Worm (Caenorhabditis elegans) whole organism, L2 larva: Measurements from ENCODE around the gene flp-14.

Experiments used
- C34F6.9 ChIP-seq: fragments of 150-350 bp; optimal IDR thresholded peaks from 2 replicates; lab custom pipeline; 2014; ENCODE audit warnings: missing biosample characterization, missing genetic modification characterization
- F13H6.1 ChIP-seq: sonication (generic microtip); optimal IDR thresholded peaks from 2 replicates; lab custom pipeline; 2016; ENCODE audit warnings: missing genetic modification characterization, missing compliant biosample characterization
- R02D3.7 ChIP-seq: fragments of 150-350 bp; optimal IDR thresholded peaks from 2 replicates; lab custom pipeline; 2014; ENCODE audit warnings: missing biosample characterization, missing genetic modification characterization
- Y55F3AM.14 ChIP-seq: fragments of 200-800 bp; sonication (Bioruptor generic); optimal IDR thresholded peaks from 2 replicates; lab custom pipeline; 2018; ENCODE audit warnings: mild to moderate bottlenecking, missing genetic modification characterization, missing compliant biosample characterization
- ZK546.5 ChIP-seq: sonication (generic microtip); optimal IDR thresholded peaks from 2 replicates; lab custom pipeline; 2017; ENCODE audit warnings: missing biosample characterization, missing genetic modification characterization
- alr-1 ChIP-seq: fragments of 150-350 bp; optimal IDR thresholded peaks from 2 replicates; lab custom pipeline; 2014; ENCODE audit warnings: missing biosample characterization, missing genetic modification characterization
- aly-2 ChIP-seq: fragments of 150-350 bp; optimal IDR thresholded peaks from 2 replicates; lab custom pipeline; 2014; ENCODE audit warnings: missing biosample characterization, missing genetic modification characterization
- ama-1 ChIP-seq: fragments of 150-350 bp; optimal IDR thresholded peaks from 2 replicates; lab custom pipeline; 2018; ENCODE audit warnings: inconsistent platforms
- blmp-1 ChIP-seq: sonication (generic microtip); optimal IDR thresholded peaks from 2 replicates; lab custom pipeline; 2017; ENCODE audit warnings: missing genetic modification characterization, mild to moderate bottlenecking, missing compliant biosample characterization, antibody characterized with exemption, moderate library complexity; ENCODE audit not compliant: insufficient read depth
- ceh-16 ChIP-seq: fragments of 150-350 bp; optimal IDR thresholded peaks from 2 replicates; lab custom pipeline; 2014; ENCODE audit warnings: missing biosample characterization, missing genetic modification characterization
- ceh-82 ChIP-seq: fragments of 150-350 bp; optimal IDR thresholded peaks from 2 replicates; lab custom pipeline; 2014; ENCODE audit warnings: missing biosample characterization, missing genetic modification characterization
- crh-2 ChIP-seq: sonication (generic microtip); optimal IDR thresholded peaks from 2 replicates; lab custom pipeline; 2017; ENCODE audit warnings: missing biosample characterization, missing genetic modification characterization
- dmd-4 ChIP-seq: sonication (generic microtip); optimal IDR thresholded peaks from 2 replicates; lab custom pipeline; 2017; ENCODE audit warnings: missing biosample characterization, missing genetic modification characterization
- egl-27 ChIP-seq: sonication (generic microtip); optimal IDR thresholded peaks from 3 replicates; lab custom pipeline; 2017; ENCODE audit warnings: missing biosample characterization, missing genetic modification reagents, missing genetic modification characterization
- elt-1 ChIP-seq: fragments of 150-350 bp; optimal IDR thresholded peaks from 2 replicates; lab custom pipeline; 2014; ENCODE audit warnings: missing biosample characterization, missing genetic modification characterization
- elt-3 ChIP-seq: sonication (generic microtip); optimal IDR thresholded peaks from 2 replicates; lab custom pipeline; 2017; ENCODE audit warnings: missing biosample characterization, missing genetic modification characterization
- fos-1 ChIP-seq: fragments of 150-350 bp; optimal IDR thresholded peaks from 2 replicates; lab custom pipeline; 2014; ENCODE audit warnings: missing biosample characterization, missing genetic modification characterization
- gmeb-1 ChIP-seq: fragments of 150-350 bp; optimal IDR thresholded peaks from 2 replicates; lab custom pipeline; 2014; ENCODE audit warnings: missing biosample characterization, missing genetic modification characterization
- lin-11 ChIP-seq: fragments of 150-350 bp; sonication (generic microtip); optimal IDR thresholded peaks from 2 replicates; lab custom pipeline; 2014; ENCODE audit warnings: missing biosample characterization, missing genetic modification characterization, inconsistent platforms, mixed read lengths
- lin-13 ChIP-seq: fragments of 150-350 bp; optimal IDR thresholded peaks from 2 replicates; lab custom pipeline; 2014; ENCODE audit warnings: missing biosample characterization, missing genetic modification reagents, missing genetic modification characterization
- lin-39 ChIP-seq: fragments of 150-350 bp; optimal IDR thresholded peaks from 2 replicates; lab custom pipeline; 2014; ENCODE audit warnings: missing biosample characterization, missing genetic modification reagents, missing genetic modification characterization
- lsy-2 ChIP-seq, 2 experiments: fragments of 150-350 bp in 1 of 2; sonication (generic microtip) in 1 of 2; optimal IDR thresholded peaks; 2 replicates each; lab custom pipeline; 2014 to 2017; ENCODE audit warnings: missing biosample characterization in 2 of 2, missing genetic modification characterization in 2 of 2
- mab-5 ChIP-seq: fragments of 150-350 bp; optimal IDR thresholded peaks from 2 replicates; lab custom pipeline; 2014; ENCODE audit warnings: missing biosample characterization, missing genetic modification characterization
- mbf-1 ChIP-seq: sonication (generic microtip); optimal IDR thresholded peaks from 2 replicates; lab custom pipeline; 2017; ENCODE audit warnings: missing biosample characterization, missing genetic modification characterization
- mdl-1 ChIP-seq, 2 experiments: fragments of 150-350 bp in 1 of 2; sonication (generic microtip) in 1 of 2; optimal IDR thresholded peaks; 2 replicates each; lab custom pipeline; 2017; ENCODE audit warnings: missing biosample characterization in 2 of 2, missing genetic modification characterization in 2 of 2
- nhr-10 ChIP-seq: sonication (generic microtip); optimal IDR thresholded peaks from 2 replicates; lab custom pipeline; 2017; ENCODE audit warnings: missing biosample characterization, missing genetic modification characterization
- nhr-11 ChIP-seq: fragments of 150-350 bp; optimal IDR thresholded peaks from 2 replicates; lab custom pipeline; 2014; ENCODE audit warnings: missing biosample characterization, missing genetic modification characterization
- nhr-12 ChIP-seq: fragments of 150-350 bp; optimal IDR thresholded peaks from 2 replicates; lab custom pipeline; 2014; ENCODE audit warnings: missing biosample characterization, missing genetic modification characterization
- nhr-129 ChIP-seq: fragments of 150-350 bp; optimal IDR thresholded peaks from 2 replicates; lab custom pipeline; 2014; ENCODE audit warnings: missing biosample characterization, missing genetic modification characterization
- nhr-21 ChIP-seq: fragments of 150-350 bp; optimal IDR thresholded peaks from 2 replicates; lab custom pipeline; 2014; ENCODE audit warnings: missing biosample characterization, missing genetic modification characterization
- nhr-23 ChIP-seq: fragments of 150-350 bp; optimal IDR thresholded peaks from 2 replicates; lab custom pipeline; 2014; ENCODE audit warnings: missing biosample characterization, missing genetic modification reagents, missing genetic modification characterization
- nhr-237 ChIP-seq: fragments of 150-350 bp; optimal IDR thresholded peaks from 2 replicates; lab custom pipeline; 2014; ENCODE audit warnings: missing biosample characterization, missing genetic modification characterization
- nhr-25 ChIP-seq: fragments of 150-350 bp; sonication (generic microtip); optimal IDR thresholded peaks from 3 replicates; lab custom pipeline; 2014; ENCODE audit warnings: missing biosample characterization, missing genetic modification characterization
- nhr-6 ChIP-seq: fragments of 150-350 bp; optimal IDR thresholded peaks from 2 replicates; lab custom pipeline; 2014; ENCODE audit warnings: missing biosample characterization, missing genetic modification characterization
- nhr-77 ChIP-seq: fragments of 150-350 bp; optimal IDR thresholded peaks from 2 replicates; lab custom pipeline; 2014; ENCODE audit warnings: missing biosample characterization, missing genetic modification characterization
- peb-1 ChIP-seq: fragments of 150-350 bp; optimal IDR thresholded peaks from 2 replicates; lab custom pipeline; 2014; ENCODE audit warnings: missing biosample characterization, missing genetic modification characterization
- sem-4 ChIP-seq: fragments of 150-350 bp; optimal IDR thresholded peaks from 2 replicates; lab custom pipeline; 2014; ENCODE audit warnings: missing biosample characterization, missing genetic modification reagents, missing genetic modification characterization
- skn-1 ChIP-seq: sonication (generic microtip); optimal IDR thresholded peaks from 2 replicates; lab custom pipeline; 2017; ENCODE audit warnings: missing biosample characterization, missing genetic modification characterization
- sma-3 ChIP-seq: sonication (generic microtip); optimal IDR thresholded peaks from 2 replicates; lab custom pipeline; 2016; ENCODE audit warnings: missing genetic modification reagents, missing genetic modification characterization, missing compliant biosample characterization
- sma-9 ChIP-seq, 2 experiments: fragments of 150-350 bp in 1 of 2; sonication (generic microtip) in 1 of 2; optimal IDR thresholded peaks; 2 replicates each; lab custom pipeline; 2014 to 2016; ENCODE audit warnings: missing genetic modification characterization in 2 of 2, mild to moderate bottlenecking in 1 of 2, missing biosample characterization in 1 of 2, missing compliant biosample characterization in 1 of 2, missing genetic modification reagents in 1 of 2, moderate library complexity in 1 of 2
- snpc-4 ChIP-seq: fragments of 150-350 bp; optimal IDR thresholded peaks from 2 replicates; lab custom pipeline; 2014; ENCODE audit warnings: missing biosample characterization, missing genetic modification characterization
- unc-39 ChIP-seq: fragments of 150-350 bp; optimal IDR thresholded peaks from 2 replicates; lab custom pipeline; 2014; ENCODE audit warnings: missing biosample characterization, missing genetic modification characterization
- unc-55 ChIP-seq: fragments of 150-350 bp; sonication (generic microtip); optimal IDR thresholded peaks from 3 replicates; lab custom pipeline; 2014; ENCODE audit warnings: missing biosample characterization, missing genetic modification reagents, missing genetic modification characterization
- unc-62 ChIP-seq: fragments of 150-350 bp; optimal IDR thresholded peaks from 2 replicates; lab custom pipeline; 2014; ENCODE audit warnings: missing biosample characterization, missing genetic modification reagents, missing genetic modification characterization
- zag-1 ChIP-seq: fragments of 150-350 bp; optimal IDR thresholded peaks from 2 replicates; lab custom pipeline; 2014; ENCODE audit warnings: missing biosample characterization, missing genetic modification characterization
- ztf-1 ChIP-seq: fragments of 200-800 bp; sonication (Bioruptor generic); conservative IDR thresholded peaks from 2 replicates; pipeline ENCODE4 v1.3.6; 2022; ENCODE audit warnings: missing genetic modification characterization, missing compliant biosample characterization
- ztf-11 ChIP-seq: sonication (generic microtip); optimal IDR thresholded peaks from 2 replicates; lab custom pipeline; 2017; ENCODE audit warnings: missing biosample characterization, missing genetic modification characterization
- ztf-4 ChIP-seq: fragments of 150-350 bp; optimal IDR thresholded peaks from 2 replicates; lab custom pipeline; 2014; ENCODE audit warnings: missing biosample characterization, missing genetic modification characterization

Gene flp-14

ce11 chrIII:12904987-12905541, 5.2 kb upstream of the flp-14 start, which contains the start of gene cox-5A (continued):
- TF ChIP-seq Y55F3AM.14 (GFP tag; lab: Kevin White, UChicago), result peak; percentile 98
- peak; percentile 95 for TF ChIP-seq nhr-10 (tag; lab: Kevin White, UChicago)
- TF ChIP-seq sma-9 (GFP tag; optimal IDR thresholded peaks at IDR 0.05; lab: Kevin White, UChicago), result peak; percentile 99
- no peak for TF ChIP-seq sma-9 (tag; optimal IDR thresholded peaks at IDR 0.05; lab: Kevin White, UChicago)
- TF ChIP-seq egl-27, result peak; percentile 97
- no peak for TF ChIP-seq lin-39
- TF ChIP-seq C34F6.9 (tag; lab: Kevin White, UChicago), result peak; percentile 100
- TF ChIP-seq sma-3 (GFP tag; lab: Kevin White, UChicago), result peak; percentile 100
- peak; percentile 100 for TF ChIP-seq lsy-2 (tag; optimal IDR thresholded peaks at IDR 0.05; lab: Kevin White, UChicago)
- TF ChIP-seq unc-39, result no peak

ce11 chrIII:12906611-12907037, 3.7 kb upstream of the flp-14 start:
- TF ChIP-seq F13H6.1 (tag; lab: Kevin White, UChicago) (peak; percentile 32), unc-62 (no peak), elt-3 (tag; lab: Kevin White, UChicago) (no peak), ztf-11 (no peak), sem-4 (peak; percentile 20), R02D3.7 (tag; lab: Kevin White, UChicago) (peak; percentile 13), skn-1 (tag; lab: Kevin White, UChicago) (no peak), lin-39 (no peak), nhr-12 (tag; lab: Kevin White, UChicago) (no peak), nhr-77 (no peak), lin-13 (GFP tag; lab: Kevin White, UChicago) (peak; percentile 37), lin-11 (tag; lab: Kevin White, UChicago) (no peak), peb-1 (tag; lab: Kevin White, UChicago) (no peak), C34F6.9 (tag; lab: Kevin White, UChicago) (no peak), zag-1 (tag; lab: Kevin White, UChicago) (no peak), nhr-10 (tag; lab: Kevin White, UChicago) (no peak), nhr-21 (no peak), aly-2 (tag; lab: Kevin White, UChicago) (no peak), sma-9 (GFP tag; optimal IDR thresholded peaks at IDR 0.05; lab: Kevin White, UChicago) (peak; percentile 61), sma-9 (tag; optimal IDR thresholded peaks at IDR 0.05; lab: Kevin White, UChicago) (no peak), ceh-82 (tag; lab: Kevin White, UChicago) (no peak), snpc-4 (no peak), mdl-1 (tag; optimal IDR thresholded peaks at IDR 0.05; lab: Kevin White, UChicago) (no peak), unc-39 (no peak), sma-3 (GFP tag; lab: Kevin White, UChicago) (peak; percentile 39), ztf-4 (no peak), alr-1 (no peak), mbf-1 (no peak), nhr-11 (tag; lab: Kevin White, UChicago) (no peak), ceh-16 (tag; lab: Kevin White, UChicago) (no peak), dmd-4 (tag; lab: Kevin White, UChicago) (no peak), elt-1 (tag; lab: Kevin White, UChicago) (no peak), nhr-25 (tag; lab: Kevin White, UChicago) (peak; percentile 11), blmp-1 (tag; lab: Kevin White, UChicago) (no peak), mab-5 (tag; lab: Kevin White, UChicago) (no peak), egl-27 (no peak), lsy-2 (tag; optimal IDR thresholded peaks at IDR 0.05; lab: Kevin White, UChicago) (peak; percentile 54 to 70), nhr-237 (tag; lab: Kevin White, UChicago) (no peak), ZK546.5 (no peak), nhr-6 (tag; lab: Kevin White, UChicago) (peak; percentile 54), nhr-129 (tag; lab: Kevin White, UChicago) (no peak), unc-55 (GFP tag; lab: Kevin White, UChicago) (peak; percentile 18), nhr-23 (tag; lab: Kevin White, UChicago) (no peak), ztf-1 (GFP tag; lab: Robert Waterston, UW) (no peak), fos-1 (tag; lab: Kevin White, UChicago) (no peak), crh-2 (tag; lab: Kevin White, UChicago) (peak; percentile 39), Y55F3AM.14 (GFP tag; lab: Kevin White, UChicago) (no peak), ama-1 (lab: Kevin White, UChicago) (peak; percentile 50), gmeb-1 (tag; lab: Kevin White, UChicago) (no peak)
